Worm (Caenorhabditis elegans) whole organism, mixed stage, embryonic: ENCODE data around the gene srh-69.

ENCODE experiments used
- bed-3 ChIP-seq: fragments of 200-800 bp; sonication (Bioruptor generic); optimal IDR thresholded peaks from 3 replicates; lab custom pipeline; 2018; ENCODE audit warnings: mild to moderate bottlenecking, missing genetic modification characterization, moderate library complexity, missing compliant biosample characterization
- blmp-1 ChIP-seq: fragments of 150-350 bp; optimal IDR thresholded peaks from 2 replicates; lab custom pipeline; 2014; ENCODE audit warnings: missing biosample characterization, missing genetic modification characterization
- ces-1 ChIP-seq: fragments of 150-350 bp; optimal IDR thresholded peaks from 2 replicates; lab custom pipeline; 2014; ENCODE audit warnings: missing biosample characterization, missing genetic modification reagents, missing genetic modification characterization
- elt-3 ChIP-seq: fragments of 150-350 bp; optimal IDR thresholded peaks from 2 replicates; lab custom pipeline; 2014; ENCODE audit warnings: missing biosample characterization, missing genetic modification characterization
- lin-13 ChIP-seq: fragments of 150-350 bp; optimal IDR thresholded peaks from 2 replicates; lab custom pipeline; 2014; ENCODE audit warnings: missing biosample characterization, missing genetic modification characterization
- lsy-2 ChIP-seq: fragments of 150-350 bp; optimal IDR thresholded peaks from 2 replicates; lab custom pipeline; 2014; ENCODE audit warnings: missing biosample characterization, missing genetic modification characterization
- mab-5 ChIP-seq: fragments of 150-350 bp; optimal IDR thresholded peaks from 2 replicates; lab custom pipeline; 2014; ENCODE audit warnings: missing biosample characterization, missing genetic modification characterization
- nhr-237 ChIP-seq: fragments of 150-350 bp; optimal IDR thresholded peaks from 2 replicates; lab custom pipeline; 2014; ENCODE audit warnings: missing biosample characterization, missing genetic modification characterization
- nhr-28 ChIP-seq: fragments of 150-350 bp; optimal IDR thresholded peaks from 2 replicates; lab custom pipeline; 2014; ENCODE audit warnings: missing biosample characterization, missing genetic modification characterization
- nhr-76 ChIP-seq: sonication (generic microtip); optimal IDR thresholded peaks from 2 replicates; lab custom pipeline; 2017; ENCODE audit warnings: missing biosample characterization, missing genetic modification characterization
- pha-4 ChIP-seq: fragments of 150-350 bp; optimal IDR thresholded peaks from 2 replicates; lab custom pipeline; 2018; ENCODE audit warnings: missing biosample characterization, missing genetic modification reagents, missing genetic modification characterization
- snpc-4 ChIP-seq: fragments of 150-350 bp; optimal IDR thresholded peaks from 2 replicates; lab custom pipeline; 2014; ENCODE audit warnings: missing biosample characterization, missing genetic modification characterization
- unc-62 ChIP-seq: fragments of 150-350 bp; optimal IDR thresholded peaks from 2 replicates; lab custom pipeline; 2014; ENCODE audit warnings: missing biosample characterization, missing genetic modification reagents, missing genetic modification characterization
- ztf-11 ChIP-seq: fragments of 150-350 bp; optimal IDR thresholded peaks from 2 replicates; lab custom pipeline; 2014; ENCODE audit warnings: missing biosample characterization, missing genetic modification characterization

DNA sequence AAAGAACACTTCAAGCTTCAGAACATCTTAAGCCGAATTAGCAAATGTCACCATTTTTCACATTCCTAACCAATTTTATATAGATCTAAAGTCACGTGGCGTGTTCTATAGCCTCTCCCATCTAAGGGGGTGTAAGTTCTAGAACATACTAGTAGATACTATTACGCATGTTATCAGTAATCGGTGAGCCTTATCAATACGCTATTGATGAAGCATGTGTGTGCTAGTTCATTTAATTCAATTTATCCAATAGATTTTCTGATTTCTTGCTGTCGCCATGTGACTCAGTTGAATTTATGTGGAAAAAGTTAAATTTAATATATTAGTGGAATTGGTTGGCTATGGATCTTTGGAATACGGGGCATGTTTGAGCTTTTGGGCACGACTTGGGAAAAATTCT is 8.0 kb downstream of the srh-69 start:
- no peak for TF ChIP-seq ces-1
- no peak for TF ChIP-seq lin-13 (tag; lab: Kevin White, UChicago)
- no peak for TF ChIP-seq bed-3 (GFP tag; lab: Kevin White, UChicago)
- TF ChIP-seq pha-4 (tag; lab: Kevin White, UChicago) = no peak
- TF ChIP-seq lsy-2 (tag; lab: Kevin White, UChicago) = no peak
- no peak for TF ChIP-seq unc-62 (GFP tag; lab: Kevin White, UChicago)
- TF ChIP-seq nhr-237 = no peak
- TF ChIP-seq ztf-11 (tag; lab: Kevin White, UChicago) = no peak
- TF ChIP-seq mab-5 (tag; lab: Kevin White, UChicago) = no peak
- TF ChIP-seq blmp-1 = no peak
- no peak for TF ChIP-seq elt-3 (tag; lab: Kevin White, UChicago)
- TF ChIP-seq snpc-4 (tag; lab: Kevin White, UChicago) = no peak
- no peak for TF ChIP-seq nhr-76 (tag; lab: Kevin White, UChicago)
- TF ChIP-seq nhr-28 (tag; lab: Kevin White, UChicago) = no peak
